Fruit fly (Drosophila melanogaster): ENCODE data around the gene Golgin104.

DNA sequence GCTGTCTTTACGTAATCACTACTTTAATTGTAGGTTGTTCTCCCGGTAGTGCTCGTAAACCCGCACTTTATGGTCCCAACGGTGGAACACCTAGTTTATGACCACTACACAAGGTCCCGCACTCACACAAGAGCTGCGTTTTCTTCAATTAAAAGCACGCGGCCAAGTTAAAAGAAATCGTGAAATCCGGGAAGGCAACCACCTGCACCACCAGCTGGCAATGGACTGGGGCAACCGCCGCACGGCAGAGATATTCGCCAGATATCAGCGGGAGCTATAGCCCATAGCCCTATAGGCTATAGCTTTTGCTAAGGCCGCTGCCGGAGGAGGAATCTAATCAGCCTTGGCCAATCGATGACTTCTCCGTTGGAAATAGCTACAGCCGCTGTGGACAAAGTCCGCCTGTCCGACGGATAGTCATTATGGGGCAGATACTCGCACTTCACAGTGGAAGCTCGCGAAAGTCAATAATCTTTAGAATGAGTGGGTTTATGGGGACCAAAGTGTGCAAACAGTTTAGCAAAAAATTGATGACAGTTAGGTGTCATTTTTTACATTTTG is 32.5 kb upstream of the Golgin104 start:
- no peak for TF ChIP-seq CG14711 (tag; optimal IDR thresholded peaks at IDR 0.05)
- TF ChIP-seq CG12768 (GFP tag; optimal IDR thresholded peaks at IDR 0.05): peak; percentile 39
- no peak for TF ChIP-seq CG11617 (GFP tag; optimal IDR thresholded peaks at IDR 0.05)
- TF ChIP-seq CG7045 (GFP tag; optimal IDR thresholded peaks at IDR 0.05): no peak
- no peak for TF ChIP-seq cnc (optimal IDR thresholded peaks at IDR 0.05)
- no peak for TF ChIP-seq Clk (GFP tag; optimal IDR thresholded peaks at IDR 0.05)
- peak; percentile 70 for TF ChIP-seq kay (GFP tag; ENCODE audit: borderline replicate concordance)

Data from whole organism, adult.